Worm (Caenorhabditis elegans) whole organism, early embryonic: Measurements from ENCODE around the gene exl-1.

Experiments
- ama-1 ChIP-seq: fragments of 150-350 bp; optimal IDR thresholded peaks from 2 replicates; lab custom pipeline; 2014
- ceh-13 ChIP-seq: fragments of 200-800 bp; sonication (Bioruptor generic); optimal IDR thresholded peaks from 2 replicates; lab custom pipeline; 2018; ENCODE audit warnings: mild to moderate bottlenecking, missing genetic modification characterization, missing compliant biosample characterization
- pes-1 ChIP-seq: fragments of 200-800 bp; sonication (Bioruptor generic); IDR thresholded peaks from 2 replicates; pipeline ENCODE4 v1.3.6; 2022; ENCODE audit warnings: missing genetic modification reagents, missing genetic modification characterization, missing compliant biosample characterization
- scrt-1 ChIP-seq: fragments of 200-800 bp; sonication (Bioruptor generic); IDR thresholded peaks from 2 replicates; pipeline ENCODE4 v1.3.6; 2022; ENCODE audit warnings: missing genetic modification characterization, missing compliant biosample characterization
- tbx-37 ChIP-seq: fragments of 200-800 bp; sonication (Bioruptor generic); conservative IDR thresholded peaks from 2 replicates; pipeline ENCODE4 v1.3.6; 2022; ENCODE audit warnings: missing genetic modification reagents, missing genetic modification characterization, missing compliant biosample characterization
- tra-4 ChIP-seq: sonication (generic microtip); optimal IDR thresholded peaks from 2 replicates; lab custom pipeline; 2017; ENCODE audit warnings: missing genetic modification characterization, missing compliant biosample characterization

- TF ChIP-seq ama-1 (lab: Kevin White, UChicago) (no peak), tbx-37 (no peak), pes-1 (GFP tag; lab: Robert Waterston, UW) (no peak), ceh-13 (GFP tag; lab: Kevin White, UChicago) (no peak), tra-4 (tag; lab: Kevin White, UChicago) (no peak), scrt-1 (GFP tag; lab: Robert Waterston, UW) (no peak)
Measured at ce11 chrII:14437922-14438458, 24.7 kb upstream of the exl-1 start, which contains the start of gene K04B12.2.
